Fruit fly (Drosophila melanogaster) whole organism, embryonic: ENCODE results near the gene tHMG1.

ENCODE experiments used
- Adf1 ChIP-seq: fragments of 200-800 bp; sonication (Bioruptor generic); IDR thresholded peaks from 2 replicates; pipeline ENCODE4 v1.3.6; 2022; ENCODE audit warnings: missing biosample characterization, missing genetic modification characterization
- Aef1 ChIP-seq: fragments of 200-800 bp; sonication (Bioruptor generic); IDR thresholded peaks from 3 replicates; pipeline ENCODE4 v1.3.6; 2022; ENCODE audit warnings: missing biosample characterization, missing genetic modification characterization
- Asciz ChIP-seq: fragments of 200-800 bp; sonication (Bioruptor generic); optimal IDR thresholded peaks from 2 replicates; lab custom pipeline; 2017; ENCODE audit warnings: missing biosample characterization, mild to moderate bottlenecking, missing genetic modification characterization, missing genetic modification reagents
- BEAF-32 ChIP-seq: fragments of 200-800 bp; sonication (Bioruptor generic); optimal IDR thresholded peaks from 3 replicates; lab custom pipeline; 2017; ENCODE audit warnings: missing biosample characterization, missing genetic modification characterization, mild to moderate bottlenecking, moderate library complexity, missing genetic modification reagents
- Bgb ChIP-seq: fragments of 200-800 bp; sonication (Bioruptor generic); IDR thresholded peaks from 2 replicates; pipeline ENCODE4 v1.3.6; 2022; ENCODE audit warnings: missing biosample characterization, missing genetic modification characterization; ENCODE audit not compliant: partially characterized antibody
- CG11560 ChIP-seq: fragments of 200-800 bp; sonication (Bioruptor generic); IDR thresholded peaks from 3 replicates; pipeline ENCODE4 v1.3.6; 2022; ENCODE audit warnings: missing biosample characterization, missing genetic modification characterization
- CG12219 ChIP-seq: fragments of 200-800 bp; sonication (Bioruptor generic); optimal IDR thresholded peaks from 3 replicates; lab custom pipeline; 2018; ENCODE audit warnings: missing biosample characterization, mild to moderate bottlenecking, missing genetic modification characterization
- CG13296 ChIP-seq: fragments of 200-800 bp; sonication (Bioruptor generic); optimal IDR thresholded peaks from 3 replicates; lab custom pipeline; 2018; ENCODE audit warnings: missing biosample characterization, mild to moderate bottlenecking, missing genetic modification characterization
- CG14050 ChIP-seq: fragments of 200-800 bp; sonication (Bioruptor generic); IDR thresholded peaks from 3 replicates; pipeline ENCODE4 v1.3.6; 2022; ENCODE audit warnings: missing biosample characterization, missing genetic modification characterization
- CG14710 ChIP-seq: fragments of 200-800 bp; sonication (Bioruptor generic); optimal IDR thresholded peaks from 3 replicates; lab custom pipeline; 2019; ENCODE audit warnings: missing biosample characterization, mild to moderate bottlenecking, missing genetic modification characterization, moderate library complexity
- CG15073 ChIP-seq: fragments of 200-800 bp; sonication (Bioruptor generic); optimal IDR thresholded peaks from 2 replicates; lab custom pipeline; 2016; ENCODE audit warnings: missing biosample characterization, missing genetic modification characterization
- CG15269 ChIP-seq: fragments of 200-800 bp; sonication (Bioruptor generic); optimal IDR thresholded peaks from 2 replicates; lab custom pipeline; 2018; ENCODE audit warnings: missing biosample characterization, mild to moderate bottlenecking, missing genetic modification characterization, moderate library complexity
- CG1647 ChIP-seq: fragments of 200-800 bp; sonication (Bioruptor generic); optimal IDR thresholded peaks from 3 replicates; lab custom pipeline; 2016; ENCODE audit warnings: missing biosample characterization, missing genetic modification characterization
- CG16863 ChIP-seq: fragments of 200-800 bp; sonication (Bioruptor generic); optimal IDR thresholded peaks from 3 replicates; lab custom pipeline; 2016; ENCODE audit warnings: missing biosample characterization, missing genetic modification characterization
- CG2116 ChIP-seq: fragments of 200-800 bp; sonication (Bioruptor generic); optimal IDR thresholded peaks from 3 replicates; lab custom pipeline; 2018; ENCODE audit warnings: missing biosample characterization, mild to moderate bottlenecking, missing genetic modification characterization
- CG2202 ChIP-seq: fragments of 200-800 bp; sonication (Bioruptor generic); optimal IDR thresholded peaks from 2 replicates; lab custom pipeline; 2018; ENCODE audit warnings: missing biosample characterization, mild to moderate bottlenecking, missing genetic modification characterization
- CG2678 ChIP-seq: fragments of 200-800 bp; sonication (Bioruptor generic); optimal IDR thresholded peaks from 3 replicates; lab custom pipeline; 2019; ENCODE audit warnings: missing biosample characterization, mild to moderate bottlenecking, missing genetic modification characterization, moderate library complexity
- CG30431 ChIP-seq: fragments of 200-800 bp; sonication (Bioruptor generic); optimal IDR thresholded peaks from 2 replicates; lab custom pipeline; 2017; ENCODE audit warnings: missing biosample characterization, missing genetic modification characterization
- CG31388 ChIP-seq: fragments of 200-800 bp; sonication (Bioruptor generic); optimal IDR thresholded peaks from 2 replicates; lab custom pipeline; 2016; ENCODE audit warnings: missing biosample characterization, missing genetic modification characterization
- CG34422 ChIP-seq: fragments of 200-800 bp; sonication (Bioruptor generic); IDR thresholded peaks from 3 replicates; pipeline ENCODE4 v1.3.6; 2022; ENCODE audit warnings: missing biosample characterization, missing genetic modification characterization
- CG3995 ChIP-seq: fragments of 200-800 bp; sonication (Bioruptor generic); optimal IDR thresholded peaks from 3 replicates; lab custom pipeline; 2016; ENCODE audit warnings: missing biosample characterization, missing genetic modification characterization
- CG4424 ChIP-seq: fragments of 200-800 bp; sonication (Bioruptor generic); optimal IDR thresholded peaks from 3 replicates; lab custom pipeline; 2016; ENCODE audit warnings: missing biosample characterization, missing genetic modification characterization
- CG4854 ChIP-seq: fragments of 200-800 bp; sonication (Bioruptor generic); optimal IDR thresholded peaks from 2 replicates; lab custom pipeline; 2016; ENCODE audit warnings: missing biosample characterization, missing genetic modification characterization, inconsistent platforms
- CG8089 ChIP-seq: fragments of 200-800 bp; sonication (Bioruptor generic); optimal IDR thresholded peaks from 3 replicates; lab custom pipeline; 2016; ENCODE audit warnings: missing biosample characterization, missing genetic modification characterization
- CG8290 ChIP-seq, 3 experiments: fragments of 200-800 bp; sonication (Bioruptor generic); optimal IDR thresholded peaks; 2 replicates each; lab custom pipeline; 2016 to 2019; ENCODE audit warnings: missing biosample characterization in 3 of 3, missing genetic modification characterization in 3 of 3, mild to moderate bottlenecking in 2 of 3, moderate library complexity in 1 of 3
- CTCF ChIP-seq: fragments of 200-800 bp; sonication (Bioruptor generic); optimal IDR thresholded peaks from 2 replicates; lab custom pipeline; 2017; ENCODE audit warnings: missing biosample characterization, mild to moderate bottlenecking, missing genetic modification characterization, moderate library complexity
- Dll ChIP-seq: fragments of 200-800 bp; sonication (Bioruptor generic); IDR thresholded peaks from 4 replicates; pipeline ENCODE4 v1.3.6; 2022; ENCODE audit warnings: missing biosample characterization, missing genetic modification characterization; ENCODE audit not compliant: partially characterized antibody
- Doc3 ChIP-seq: fragments of 200-800 bp; sonication (Bioruptor generic); IDR thresholded peaks from 3 replicates; pipeline ENCODE4 v1.3.6; 2022; ENCODE audit warnings: missing biosample characterization, missing genetic modification characterization; ENCODE audit not compliant: partially characterized antibody
- Dp ChIP-seq: fragments of 200-800 bp; sonication (Bioruptor generic); optimal IDR thresholded peaks from 2 replicates; lab custom pipeline; 2018; ENCODE audit warnings: missing biosample characterization, mild to moderate bottlenecking, missing genetic modification characterization, moderate library complexity
- Ets65A ChIP-seq: fragments of 200-800 bp; sonication (Bioruptor generic); peaks from one replicate; lab custom pipeline; 2016; ENCODE audit warnings: missing biosample characterization, missing genetic modification characterization
- Ets97D ChIP-seq: fragments of 200-800 bp; sonication (Bioruptor generic); optimal IDR thresholded peaks from 3 replicates; lab custom pipeline; 2016; ENCODE audit warnings: missing biosample characterization, missing genetic modification characterization
- HLH3B ChIP-seq: fragments of 200-800 bp; sonication (Bioruptor generic); IDR thresholded peaks from 2 replicates; pipeline ENCODE4 v1.3.6; 2022; ENCODE audit warnings: missing biosample characterization, missing genetic modification characterization
- Hmr ChIP-seq: fragments of 200-800 bp; sonication (Bioruptor generic); optimal IDR thresholded peaks from 3 replicates; lab custom pipeline; 2017; ENCODE audit warnings: mild to moderate bottlenecking, missing biosample characterization, missing genetic modification reagents, missing genetic modification characterization
- Hr51 ChIP-seq, 2 experiments: fragments of 200-800 bp; sonication (Bioruptor generic); optimal IDR thresholded peaks; 2 replicates in 1 of 2; 3 replicates in 1 of 2; lab custom pipeline; 2016 to 2018; ENCODE audit warnings: missing biosample characterization in 2 of 2, missing genetic modification characterization in 2 of 2, mild to moderate bottlenecking in 1 of 2, moderate library complexity in 1 of 2
- caup ChIP-seq: fragments of 200-800 bp; sonication (Bioruptor generic); optimal IDR thresholded peaks from 3 replicates; lab custom pipeline; 2017; ENCODE audit warnings: missing biosample characterization, mild to moderate bottlenecking, missing genetic modification characterization, moderate library complexity; ENCODE audit not compliant: severe bottlenecking
- chif ChIP-seq, 2 experiments: fragments of 200-800 bp; sonication (Bioruptor generic); optimal IDR thresholded peaks; 3 replicates each; lab custom pipeline; 2016; ENCODE audit warnings: missing biosample characterization in 2 of 2, missing genetic modification characterization in 2 of 2
- crp ChIP-seq, 2 experiments: fragments of 200-800 bp; sonication (Bioruptor generic); optimal IDR thresholded peaks; 2 replicates in 1 of 2; 3 replicates in 1 of 2; lab custom pipeline; 2017; ENCODE audit warnings: missing biosample characterization in 2 of 2, missing genetic modification characterization in 2 of 2, mild to moderate bottlenecking in 1 of 2, moderate library complexity in 1 of 2
- disco-r ChIP-seq: fragments of 200-800 bp; sonication (Bioruptor generic); optimal IDR thresholded peaks from 2 replicates; lab custom pipeline; 2016; ENCODE audit warnings: missing biosample characterization, missing genetic modification characterization
- gt ChIP-seq: fragments of 200-800 bp; sonication (Bioruptor generic); IDR thresholded peaks from 2 replicates; pipeline ENCODE4 v1.3.6; 2022; ENCODE audit warnings: missing biosample characterization, missing genetic modification characterization
- jing ChIP-seq: fragments of 200-800 bp; sonication (Bioruptor generic); optimal IDR thresholded peaks from 2 replicates; lab custom pipeline; 2018; ENCODE audit warnings: missing biosample characterization, mild to moderate bottlenecking, missing genetic modification characterization
- lmd ChIP-seq: fragments of 200-800 bp; sonication (Bioruptor generic); IDR thresholded peaks from 2 replicates; pipeline ENCODE4 v1.3.6; 2022; ENCODE audit warnings: missing biosample characterization, missing genetic modification characterization
- p53 ChIP-seq: fragments of 200-800 bp; sonication (Bioruptor generic); optimal IDR thresholded peaks from 2 replicates; lab custom pipeline; 2016; ENCODE audit warnings: missing biosample characterization, missing genetic modification characterization
- prd ChIP-seq, 3 experiments: fragments of >200 bp in 2 of 3; fragments of 200-800 bp in 1 of 3; sonication (Bioruptor generic) in 1 of 3; optimal IDR thresholded peaks in 2 of 3; IDR thresholded peaks in 1 of 3; 2 replicates in 2 of 3; 3 replicates in 1 of 3; pipeline versions ENCODE4 v1.3.6 to Lab custom; 2017 to 2022; ENCODE audit warnings: missing biosample characterization in 1 of 3, missing genetic modification characterization in 1 of 3
- rib ChIP-seq: fragments of 200-800 bp; sonication (Bioruptor generic); IDR thresholded peaks from 2 replicates; pipeline ENCODE4 v1.3.6; 2022; ENCODE audit warnings: missing biosample characterization, missing genetic modification characterization
- sna ChIP-seq: fragments of 200-800 bp; sonication (Bioruptor generic); IDR thresholded peaks from 2 replicates; pipeline ENCODE4 v1.3.6; 2022; ENCODE audit warnings: missing biosample characterization, missing genetic modification characterization; ENCODE audit not compliant: partially characterized antibody
- so ChIP-seq: fragments of 200-800 bp; sonication (Bioruptor generic); IDR thresholded peaks from 3 replicates; pipeline ENCODE4 v1.3.6; 2022; ENCODE audit warnings: missing biosample characterization, missing genetic modification characterization
- unc-4 ChIP-seq: fragments of 200-800 bp; sonication (Bioruptor generic); IDR thresholded peaks from 2 replicates; pipeline ENCODE4 v1.3.6; 2022; ENCODE audit warnings: missing biosample characterization, missing genetic modification characterization; ENCODE audit not compliant: partially characterized antibody
- zen ChIP-seq: fragments of 200-800 bp; sonication (Bioruptor generic); optimal IDR thresholded peaks from 3 replicates; lab custom pipeline; 2018; ENCODE audit warnings: missing biosample characterization, mild to moderate bottlenecking, missing genetic modification characterization, moderate library complexity

tHMG1 gene

dm6 chr3R:22528264-22529158 lies 36.9 kb downstream of the tHMG1 start, which contains the start of gene CG5346 (continued):
- TF ChIP-seq unc-4 (peak; percentile 73), Dp (peak; percentile 61), CG2678 (tag; lab: Kevin White, UChicago) (no peak), disco-r (GFP tag; lab: Kevin White, UChicago) (no peak), rib (GFP tag; lab: Robert Waterston, UW) (peak; percentile 61), Adf1 (no peak), gt (GFP tag; lab: Robert Waterston, UW) (no peak), CG11560 (tag; lab: Robert Waterston, UW) (no peak), CG4854 (GFP tag; lab: Kevin White, UChicago) (no peak), p53 (no peak), CG15269 (tag; lab: Kevin White, UChicago) (no peak), CG2202 (tag; lab: Kevin White, UChicago) (no peak), so (GFP tag; lab: Robert Waterston, UW) (no peak), CG1647 (GFP tag; lab: Kevin White, UChicago) (no peak), CG14050 (GFP tag; lab: Robert Waterston, UW) (no peak), CG8089 (GFP tag; lab: Kevin White, UChicago) (no peak), CG8290 (GFP tag; optimal IDR thresholded peaks at IDR 0.05; lab: Kevin White, UChicago) (no peak), CG8290 (tag; optimal IDR thresholded peaks at IDR 0.05; lab: Kevin White, UChicago) (peak in 1 of 2 experiments; percentile 37), HLH3B (GFP tag; lab: Robert Waterston, UW) (no peak), prd (optimal IDR thresholded peaks at IDR 0.05; lab: Kevin White, UChicago) (no peak), prd (GFP tag; IDR thresholded peaks at IDR 0.05; lab: Robert Waterston, UW) (no peak), chif (GFP tag; optimal IDR thresholded peaks at IDR 0.05; lab: Kevin White, UChicago) (no peak), jing (GFP tag; lab: Kevin White, UChicago) (no peak), Dll (GFP tag; lab: Robert Waterston, UW) (peak; percentile 85), CG12219 (GFP tag; lab: Kevin White, UChicago) (no peak), crp (GFP tag; optimal IDR thresholded peaks at IDR 0.05; lab: Kevin White, UChicago) (no peak), CG15073 (GFP tag; lab: Kevin White, UChicago) (no peak), zen (tag; lab: Kevin White, UChicago) (peak; percentile 9), CG14710 (tag; lab: Kevin White, UChicago) (peak; percentile 16), Ets97D (GFP tag; lab: Kevin White, UChicago) (peak; percentile 23), caup (GFP tag; lab: Kevin White, UChicago) (no peak), CG4424 (GFP tag; lab: Kevin White, UChicago) (no peak), Hr51 (GFP tag; optimal IDR thresholded peaks at IDR 0.05; lab: Kevin White, UChicago) (no peak), CG30431 (GFP tag; lab: Kevin White, UChicago) (no peak), CG2116 (peak; percentile 41), Bgb (GFP tag; lab: Robert Waterston, UW) (peak; percentile 95), CG3995 (GFP tag; lab: Kevin White, UChicago) (peak; percentile 97), CG34422 (no peak), Asciz (GFP tag; lab: Kevin White, UChicago) (no peak), Hmr (no peak), lmd (GFP tag; lab: Robert Waterston, UW) (no peak), CG31388 (GFP tag; lab: Kevin White, UChicago) (no peak), CG16863 (no peak), BEAF-32 (GFP tag; lab: Kevin White, UChicago) (peak; percentile 82), Doc3 (GFP tag; lab: Robert Waterston, UW) (peak; percentile 55; the same call in 2 of the 3 replicates), sna (GFP tag; lab: Robert Waterston, UW) (peak; percentile 47; the same call in 1 of the 2 replicates), CG13296 (GFP tag; lab: Kevin White, UChicago) (no peak), CTCF (GFP tag; lab: Kevin White, UChicago) (peak; percentile 56), Ets65A (GFP tag; lab: Kevin White, UChicago) (no peak), Aef1 (GFP tag; lab: Robert Waterston, UW) (no peak)
